Worm (Caenorhabditis elegans) whole organism, L1 larva: ENCODE measurements around the gene srt-24.

ENCODE experiments used
- aly-2 ChIP-seq: fragments of 150-350 bp; optimal IDR thresholded peaks from 2 replicates; lab custom pipeline; 2014; ENCODE audit warnings: missing biosample characterization, missing genetic modification characterization
- ces-1 ChIP-seq: fragments of 150-350 bp; optimal IDR thresholded peaks from 2 replicates; lab custom pipeline; 2014; ENCODE audit warnings: missing biosample characterization, missing genetic modification reagents, missing genetic modification characterization
- dpl-1 ChIP-seq, 3 experiments: fragments of 150-350 bp in 2 of 3; sonication (generic microtip) in 1 of 3; optimal IDR thresholded peaks; 2 replicates each; lab custom pipeline; 2014 to 2017; ENCODE audit warnings: missing biosample characterization in 3 of 3, missing genetic modification characterization in 3 of 3, missing genetic modification reagents in 3 of 3
- egl-27 ChIP-seq, 2 experiments: fragments of 150-350 bp in 1 of 2; sonication (generic microtip); optimal IDR thresholded peaks; 3 replicates each; lab custom pipeline; 2017 to 2018; ENCODE audit warnings: missing biosample characterization in 2 of 2, missing genetic modification characterization in 2 of 2, missing genetic modification reagents in 2 of 2
- fkh-10 ChIP-seq: sonication (generic microtip); optimal IDR thresholded peaks from 2 replicates; lab custom pipeline; 2017; ENCODE audit warnings: missing biosample characterization, missing genetic modification reagents, missing genetic modification characterization
- fos-1 ChIP-seq: fragments of 150-350 bp; optimal IDR thresholded peaks from 2 replicates; lab custom pipeline; 2014; ENCODE audit warnings: missing biosample characterization, missing genetic modification characterization
- mdl-1 ChIP-seq, 2 experiments: fragments of 150-350 bp; optimal IDR thresholded peaks; 2 replicates each; lab custom pipeline; 2014 to 2017; ENCODE audit warnings: missing biosample characterization in 2 of 2, missing genetic modification characterization in 2 of 2, inconsistent platforms in 1 of 2
- nhr-237 ChIP-seq: fragments of 150-350 bp; optimal IDR thresholded peaks from 2 replicates; lab custom pipeline; 2014; ENCODE audit warnings: missing biosample characterization, missing genetic modification characterization
- tbx-2 ChIP-seq: sonication (generic microtip); optimal IDR thresholded peaks from 2 replicates; lab custom pipeline; 2016; ENCODE audit warnings: missing genetic modification characterization, missing compliant biosample characterization
- ztf-11 ChIP-seq, 2 experiments: sonication (generic microtip); optimal IDR thresholded peaks; 2 replicates each; lab custom pipeline; 2016 to 2017; ENCODE audit warnings: missing genetic modification characterization in 2 of 2, missing biosample characterization in 1 of 2, missing compliant biosample characterization in 1 of 2
- ztf-4 ChIP-seq: fragments of 150-350 bp; optimal IDR thresholded peaks from 2 replicates; lab custom pipeline; 2014; ENCODE audit warnings: missing biosample characterization, missing genetic modification characterization

ce11 chrIV:773580-773979 lies 42.7 kb upstream of the srt-24 start:
- TF ChIP-seq ces-1 (GFP tag; lab: Kevin White, UChicago) (no peak), mdl-1 (tag; optimal IDR thresholded peaks at IDR 0.05; lab: Kevin White, UChicago) (no peak), fkh-10 (no peak), egl-27 (tag; optimal IDR thresholded peaks at IDR 0.05; lab: Kevin White, UChicago) (no peak), ztf-11 (tag; optimal IDR thresholded peaks at IDR 0.05; lab: Kevin White, UChicago) (no peak), tbx-2 (no peak), nhr-237 (tag; lab: Kevin White, UChicago) (no peak), ztf-4 (tag; lab: Kevin White, UChicago) (no peak), aly-2 (tag; lab: Kevin White, UChicago) (no peak), fos-1 (tag; lab: Kevin White, UChicago) (no peak), dpl-1 (GFP tag; optimal IDR thresholded peaks at IDR 0.05; lab: Kevin White, UChicago) (no peak)
